Worm (Caenorhabditis elegans): Measurements from ENCODE around the gene C03G6.6.
"Not testable (repeated sequence)": the region's sequence is repeated elsewhere in the genome, so short reads cannot be mapped to it uniquely, and the experiment has no call there.

Gene C03G6.6

ce11 chrV:7328092-7328491 is 29.1 kb upstream of the C03G6.6 start, which contains the start of gene clec-7:
Gene clec-7, plus strand, starts transcription at chrV:7328392.
- TF ChIP-seq ama-1 (optimal IDR thresholded peaks at IDR 0.05) (no peak), fkh-6 (tag; optimal IDR thresholded peaks at IDR 0.05) (no peak), dve-1 (tag; optimal IDR thresholded peaks at IDR 0.05) (no peak), ztf-16 (tag; optimal IDR thresholded peaks at IDR 0.05) (no peak), syd-9 (tag; optimal IDR thresholded peaks at IDR 0.05) (no peak), F13H6.1 (tag; optimal IDR thresholded peaks at IDR 0.05) (no peak), C38D4.7 (GFP tag; optimal IDR thresholded peaks at IDR 0.05) (no peak), Y22D7AL.16 (tag; optimal IDR thresholded peaks at IDR 0.05) (no peak), eyg-1 (tag; optimal IDR thresholded peaks at IDR 0.05) (no peak), nfya-1 (tag; optimal IDR thresholded peaks at IDR 0.05) (no peak), lim-6 (tag; optimal IDR thresholded peaks at IDR 0.05) (no peak), elt-4 (tag; optimal IDR thresholded peaks at IDR 0.05) (no peak), hlh-6 (tag; optimal IDR thresholded peaks at IDR 0.05) (no peak), ceh-14 (tag; optimal IDR thresholded peaks at IDR 0.05) (no peak), ceh-22 (tag; optimal IDR thresholded peaks at IDR 0.05) (no peak), fkh-10 (GFP tag; optimal IDR thresholded peaks at IDR 0.05) (no peak)

ce11 chrV:7330868-7331267 is 26.4 kb upstream of the C03G6.6 start, which contains the start of gene F10G2.2:
Gene F10G2.2, plus strand, starts transcription at chrV:7331168.
- TF ChIP-seq zip-5 (tag; optimal IDR thresholded peaks at IDR 0.05) (no peak), ztf-16 (tag; optimal IDR thresholded peaks at IDR 0.05) (no peak), T23F11.4 (GFP tag; optimal IDR thresholded peaks at IDR 0.05) (no peak), ceh-30 (tag; optimal IDR thresholded peaks at IDR 0.05) (no peak), ttx-3 (tag; optimal IDR thresholded peaks at IDR 0.05) (no peak), nhr-232 (tag; optimal IDR thresholded peaks at IDR 0.05) (no peak), dve-1 (tag; optimal IDR thresholded peaks at IDR 0.05) (no peak), ceh-45 (GFP tag; IDR thresholded peaks at IDR 0.05) (no peak), ceh-22 (tag; optimal IDR thresholded peaks at IDR 0.05) (no peak), ahr-1 (tag; optimal IDR thresholded peaks at IDR 0.05) (no peak), che-1 (tag; optimal IDR thresholded peaks at IDR 0.05) (no peak), eyg-1 (tag; optimal IDR thresholded peaks at IDR 0.05) (no peak)

- no peak for TF ChIP-seq T23F11.4 (GFP tag; optimal IDR thresholded peaks at IDR 0.05)
- no peak for TF ChIP-seq dve-1 (tag; optimal IDR thresholded peaks at IDR 0.05)
- no peak for TF ChIP-seq rnt-1 (tag; optimal IDR thresholded peaks at IDR 0.05)
Measured at ce11 chrV:7332253-7332652, 25.0 kb upstream of the C03G6.6 start, which contains the start of gene F10G2.1. Gene F10G2.1, plus strand, starts transcription at chrV:7332553.

- TF ChIP-seq ceh-34, ceh-30, pros-1 (tag; optimal IDR thresholded peaks at IDR 0.05): not testable (repeated sequence)
Measured at ce11 chrV:7337218-7337617, 20.0 kb upstream of the C03G6.6 start, which contains the start of gene F10G2.7. Gene F10G2.7, minus strand, starts transcription at chrV:7337318.

- TF ChIP-seq sdc-2 (tag; optimal IDR thresholded peaks at IDR 0.05), result no peak
- TF ChIP-seq hlh-13 (GFP tag; optimal IDR thresholded peaks at IDR 0.05), result no peak
- no peak for TF ChIP-seq elt-2 (tag; optimal IDR thresholded peaks at IDR 0.05)
- no peak for TF ChIP-seq pqm-1 (tag; optimal IDR thresholded peaks at IDR 0.05)
- no peak for TF ChIP-seq Y22D7AL.16 (tag; optimal IDR thresholded peaks at IDR 0.05)
- no peak for TF ChIP-seq ceh-19 (GFP tag; optimal IDR thresholded peaks at IDR 0.05)
- no peak for TF ChIP-seq unc-3 (GFP tag; conservative IDR thresholded peaks at IDR 0.05)
- no peak for TF ChIP-seq unc-3 (tag; optimal IDR thresholded peaks at IDR 0.05)
- TF ChIP-seq mec-3 (tag; optimal IDR thresholded peaks at IDR 0.05; ENCODE audit: borderline replicate concordance), result no peak
- no peak for TF ChIP-seq zip-5 (tag; optimal IDR thresholded peaks at IDR 0.05)
- no peak for TF ChIP-seq ama-1 (optimal IDR thresholded peaks at IDR 0.05)
- TF ChIP-seq hlh-6 (tag; optimal IDR thresholded peaks at IDR 0.05), result no peak
Measured at ce11 chrV:7339831-7340230, 17.4 kb upstream of the C03G6.6 start, which contains the start of gene srh-187. Gene srh-187, minus strand, starts transcription at chrV:7339931.

Data from whole organism, late embryonic.